Worm (Caenorhabditis elegans) whole organism, L4 larva: ENCODE data around the gene F35G12.7.

ENCODE experiments used
- F37D6.2 ChIP-seq: sonication (generic microtip); optimal IDR thresholded peaks from 2 replicates; lab custom pipeline; 2016; ENCODE audit warnings: mild to moderate bottlenecking, missing genetic modification characterization, missing compliant biosample characterization
- aly-2 ChIP-seq: sonication (generic microtip); optimal IDR thresholded peaks from 2 replicates; lab custom pipeline; 2018; ENCODE audit warnings: missing biosample characterization, missing genetic modification characterization
- ama-1 ChIP-seq: fragments of 150-350 bp; optimal IDR thresholded peaks from 2 replicates; lab custom pipeline; 2014; ENCODE audit warnings: inconsistent platforms, mixed read lengths
- ceh-82 ChIP-seq: sonication (generic microtip); optimal IDR thresholded peaks from 2 replicates; lab custom pipeline; 2017; ENCODE audit warnings: missing biosample characterization, missing genetic modification characterization
- fkh-10 ChIP-seq: fragments of 150-350 bp; optimal IDR thresholded peaks from 2 replicates; lab custom pipeline; 2014; ENCODE audit warnings: missing biosample characterization, missing genetic modification reagents, missing genetic modification characterization
- gei-8 ChIP-seq: fragments of 200-800 bp; sonication (Bioruptor generic); optimal IDR thresholded peaks from 2 replicates; lab custom pipeline; 2018; ENCODE audit warnings: mild to moderate bottlenecking, missing genetic modification characterization, missing compliant biosample characterization
- mdl-1 ChIP-seq, 2 experiments: fragments of 150-350 bp in 1 of 2; sonication (generic microtip) in 1 of 2; optimal IDR thresholded peaks; 2 replicates each; lab custom pipeline; 2014 to 2017; ENCODE audit warnings: missing biosample characterization in 2 of 2, missing genetic modification characterization in 2 of 2
- mdt-29 ChIP-seq: fragments of 200-800 bp; sonication (Bioruptor generic); IDR thresholded peaks from 2 replicates; pipeline ENCODE4 v1.3.6; 2022; ENCODE audit warnings: missing genetic modification reagents, missing genetic modification characterization, missing compliant biosample characterization
- nhr-76 ChIP-seq: fragments of 150-350 bp; optimal IDR thresholded peaks from 2 replicates; lab custom pipeline; 2014; ENCODE audit warnings: missing biosample characterization, missing genetic modification characterization
- snpc-4 ChIP-seq: fragments of 150-350 bp; optimal IDR thresholded peaks from 2 replicates; lab custom pipeline; 2014; ENCODE audit warnings: missing biosample characterization, missing genetic modification characterization
- tra-1 ChIP-seq: fragments of 200-800 bp; sonication (Bioruptor generic); IDR thresholded peaks from 2 replicates; pipeline ENCODE4 v1.3.6; 2022; ENCODE audit warnings: missing genetic modification reagents, missing genetic modification characterization, missing compliant biosample characterization
- ztf-7 ChIP-seq: fragments of 150-350 bp; optimal IDR thresholded peaks from 2 replicates; lab custom pipeline; 2014; ENCODE audit warnings: missing biosample characterization, missing genetic modification characterization

ce11 chrIII:4626148-4626922, 39.2 kb upstream of the F35G12.7 start:
- TF ChIP-seq tra-1 (GFP tag; lab: Robert Waterston, UW) (no peak), nhr-76 (tag; lab: Kevin White, UChicago) (no peak), mdl-1 (tag; optimal IDR thresholded peaks at IDR 0.05; lab: Kevin White, UChicago) (no peak), snpc-4 (tag; lab: Kevin White, UChicago) (no peak), gei-8 (GFP tag; lab: Kevin White, UChicago) (no peak), ceh-82 (tag; lab: Kevin White, UChicago) (no peak), aly-2 (tag; lab: Kevin White, UChicago) (no peak), mdt-29 (no peak), ama-1 (lab: Kevin White, UChicago) (no peak), fkh-10 (GFP tag; lab: Kevin White, UChicago) (peak; percentile 91), ztf-7 (tag; lab: Kevin White, UChicago) (no peak), F37D6.2 (tag; lab: Kevin White, UChicago) (no peak)
